Worm (Caenorhabditis elegans): ENCODE results near the gene dap-3.
A peak's percentile ranks its signal among the peaks of the same experiment; 100 is the strongest.

The dap-3 gene

ce11 chrII:10563368-10563767, 17.6 kb upstream of the dap-3 start, which contains the start of gene cdc-48.1 (continued):
- peak; percentile 94 for TF ChIP-seq cebp-1 (GFP tag; IDR thresholded peaks at IDR 0.05)
- TF ChIP-seq cebp-1 (tag; optimal IDR thresholded peaks at IDR 0.05) = peak; percentile 98
- TF ChIP-seq hsf-1 (GFP tag; IDR thresholded peaks at IDR 0.05) = peak; percentile 94
- peak; percentile 100 for TF ChIP-seq pbrm-1 (GFP tag; IDR thresholded peaks at IDR 0.05)
- peak; percentile 99 for TF ChIP-seq atf-7 (tag; optimal IDR thresholded peaks at IDR 0.05)
- TF ChIP-seq akir-1 (GFP tag; optimal IDR thresholded peaks at IDR 0.05) = peak; percentile 75
- peak; percentile 98 for TF ChIP-seq let-607 (tag; optimal IDR thresholded peaks at IDR 0.05)
- peak; percentile 98 for TF ChIP-seq unc-62 (GFP tag; optimal IDR thresholded peaks at IDR 0.05)
- TF ChIP-seq hrde-1 (tag; optimal IDR thresholded peaks at IDR 0.05; ENCODE audit: borderline replicate concordance) = peak; percentile 96
- TF ChIP-seq hlh-26 (GFP tag; conservative IDR thresholded peaks at IDR 0.05) = no peak
- TF ChIP-seq ceh-79 (tag; optimal IDR thresholded peaks at IDR 0.05) = peak; percentile 88
- TF ChIP-seq ztf-6 (GFP tag; IDR thresholded peaks at IDR 0.05) = peak; percentile 99
- TF ChIP-seq K12H6.12 (tag; optimal IDR thresholded peaks at IDR 0.05) = peak; percentile 100
- TF ChIP-seq sptf-2 (GFP tag; optimal IDR thresholded peaks at IDR 0.05) = peak; percentile 20
- peak; percentile 99 for TF ChIP-seq F23B12.7 (tag; optimal IDR thresholded peaks at IDR 0.05; ENCODE audit: insufficient read depth)
- peak; percentile 94 for TF ChIP-seq madf-8 (GFP tag; conservative IDR thresholded peaks at IDR 0.05)
- TF ChIP-seq T07F8.4 (tag; optimal IDR thresholded peaks at IDR 0.05) = peak; percentile 90
- TF ChIP-seq rec-8 (tag; optimal IDR thresholded peaks at IDR 0.05) = peak; percentile 86 to 87
- peak; percentile 100 for TF ChIP-seq attf-5 (GFP tag; optimal IDR thresholded peaks at IDR 0.05)
- peak; percentile 99 for TF ChIP-seq egl-18 (GFP tag; IDR thresholded peaks at IDR 0.05)
- TF ChIP-seq lir-1 (GFP tag; conservative IDR thresholded peaks at IDR 0.05) = peak; percentile 99
- peak; percentile 98 for TF ChIP-seq F37B4.10 (GFP tag; IDR thresholded peaks at IDR 0.05)
- peak; percentile 99 for TF ChIP-seq ceh-91 (GFP tag; IDR thresholded peaks at IDR 0.05)
- peak; percentile 83 for TF ChIP-seq tbp1 (GFP tag; optimal IDR thresholded peaks at IDR 0.05)
- TF ChIP-seq ccch-3 (GFP tag; optimal IDR thresholded peaks at IDR 0.05) = peak; percentile 84
- TF ChIP-seq lin-35 (GFP tag; optimal IDR thresholded peaks at IDR 0.05) = peak; percentile 98 to 100 (median 100)
- peak; percentile 99 for TF ChIP-seq ekl-4 (GFP tag; IDR thresholded peaks at IDR 0.05)
- TF ChIP-seq athp-1 (tag; optimal IDR thresholded peaks at IDR 0.05) = peak; percentile 100
- TF ChIP-seq efl-1 (GFP tag; optimal IDR thresholded peaks at IDR 0.05) = peak; percentile 100
- peak; percentile 94 for TF ChIP-seq ceh-40 (GFP tag; IDR thresholded peaks at IDR 0.05)
- peak; percentile 98 for TF ChIP-seq nhr-80 (tag; optimal IDR thresholded peaks at IDR 0.05)
- peak; percentile 91; the same call in 1 of the 2 replicates for TF ChIP-seq cebp-2 (GFP tag; IDR thresholded peaks at IDR 0.05)
- TF ChIP-seq attf-6 (GFP tag; IDR thresholded peaks at IDR 0.05) = peak; percentile 92
- peak; percentile 98 for TF ChIP-seq snpc-1.3 (tag; optimal IDR thresholded peaks at IDR 0.05; ENCODE audit: insufficient read depth)
- no peak for TF ChIP-seq nhr-179 (tag; optimal IDR thresholded peaks at IDR 0.05)
- peak; percentile 70 for TF ChIP-seq lsy-27 (tag; optimal IDR thresholded peaks at IDR 0.05; ENCODE audit: borderline replicate concordance, insufficient read depth)
- peak; percentile 90 for TF ChIP-seq aptf-2 (GFP tag; conservative IDR thresholded peaks at IDR 0.05)
- TF ChIP-seq aptf-3 (GFP tag; IDR thresholded peaks at IDR 0.05) = 0 out of 2 replicates have a peak, but pooled peaks have one; percentile 69
- peak; percentile 91 for TF ChIP-seq bed-1 (GFP tag; IDR thresholded peaks at IDR 0.05)
- peak; percentile 99 for TF ChIP-seq madf-6 (GFP tag; IDR thresholded peaks at IDR 0.05)
- peak; percentile 100 for TF ChIP-seq lin-54 (GFP tag; optimal IDR thresholded peaks at IDR 0.05)
- TF ChIP-seq ztf-3 (GFP tag; optimal IDR thresholded peaks at IDR 0.05) = peak; percentile 96
- TF ChIP-seq ceh-27 (GFP tag; optimal IDR thresholded peaks at IDR 0.05) = peak; percentile 100
- TF ChIP-seq Y53F4B.3 (GFP tag; IDR thresholded peaks at IDR 0.05) = peak; percentile 94
- no peak for TF ChIP-seq hlh-12 (tag; optimal IDR thresholded peaks at IDR 0.05)
- peak; percentile 100 for TF ChIP-seq tlf-1 (GFP tag; optimal IDR thresholded peaks at IDR 0.05)
- TF ChIP-seq B0336.3 (GFP tag; IDR thresholded peaks at IDR 0.05) = peak; percentile 98
- TF ChIP-seq nhr-120 (GFP tag; IDR thresholded peaks at IDR 0.05) = peak; percentile 92
